Fruit fly (Drosophila melanogaster): Measurements from ENCODE around the gene Culd.

Gene Culd

DNA sequence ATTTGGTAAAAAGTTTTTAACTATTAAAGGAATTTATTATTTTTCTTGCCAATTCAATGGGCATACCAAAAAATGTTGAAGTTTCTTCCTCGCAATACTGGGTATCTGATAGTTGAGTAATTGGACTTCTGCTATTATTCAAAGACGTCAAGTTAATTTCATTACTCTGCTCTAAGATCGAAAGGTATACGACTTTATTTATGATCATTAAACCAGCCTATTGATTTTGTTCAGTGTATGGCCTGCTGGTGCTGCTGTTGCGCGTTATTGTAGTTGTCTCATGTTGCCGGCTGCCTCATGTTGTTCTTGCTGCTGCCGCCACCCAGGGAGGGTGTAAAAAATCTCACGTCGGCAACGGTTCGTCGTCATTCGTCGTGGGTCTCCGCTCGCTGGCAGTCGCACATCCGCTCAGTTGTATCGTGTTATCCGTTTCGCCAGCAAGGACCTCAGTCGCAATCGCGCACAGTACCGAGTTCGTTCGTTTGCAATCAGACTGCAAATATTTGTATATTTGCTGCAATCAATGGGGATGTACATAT lies 39.6 kb upstream of the Culd start, which contains the start of gene CG7120 (continued):
- TF ChIP-seq nerfin-2 (GFP tag; IDR thresholded peaks at IDR 0.05; ENCODE audit: partially characterized antibody) (peak; percentile 25), bsh (GFP tag; optimal IDR thresholded peaks at IDR 0.05) (peak in 1 of 2 experiments; percentile 66), Hr39 (optimal IDR thresholded peaks at IDR 0.05) (no peak), CG1832 (GFP tag; optimal IDR thresholded peaks at IDR 0.05) (no peak), repo (GFP tag; optimal IDR thresholded peaks at IDR 0.05) (peak; percentile 6), CG8290 (GFP tag; optimal IDR thresholded peaks at IDR 0.05) (no peak), CG8290 (tag; optimal IDR thresholded peaks at IDR 0.05) (peak in 1 of 2 experiments; percentile 51), Opbp (GFP tag; IDR thresholded peaks at IDR 0.05; ENCODE audit: partially characterized antibody) (peak; percentile 6; the same call in 1 of the 3 replicates), CG5180 (GFP tag; optimal IDR thresholded peaks at IDR 0.05) (peak; percentile 15), Meics (GFP tag; optimal IDR thresholded peaks at IDR 0.05) (peak; percentile 50), CG33557 (GFP tag; optimal IDR thresholded peaks at IDR 0.05) (peak; percentile 33), NC2α (GFP tag; optimal IDR thresholded peaks at IDR 0.05) (peak; percentile 24), ci (GFP tag; IDR thresholded peaks at IDR 0.05) (peak; percentile 61; the same call in 1 of the 3 replicates), CG16815 (GFP tag; optimal IDR thresholded peaks at IDR 0.05) (peak; percentile 32), eve (GFP tag; optimal IDR thresholded peaks at IDR 0.05) (no peak), sim (GFP tag; IDR thresholded peaks at IDR 0.05) (peak; percentile 32; the same call in 1 of the 2 replicates), CG4424 (GFP tag; optimal IDR thresholded peaks at IDR 0.05) (peak; percentile 55), CG10959 (GFP tag; IDR thresholded peaks at IDR 0.05) (no peak), nerfin-1 (tag; optimal IDR thresholded peaks at IDR 0.05) (peak; percentile 65), CG2120 (GFP tag; optimal IDR thresholded peaks at IDR 0.05) (peak; percentile 58), Rfx (GFP tag; IDR thresholded peaks at IDR 0.05) (peak; percentile 24; the same call in 1 of the 2 replicates), Dll (GFP tag; IDR thresholded peaks at IDR 0.05; ENCODE audit: partially characterized antibody) (no peak), slou (GFP tag; optimal IDR thresholded peaks at IDR 0.05) (no peak), caup (GFP tag; optimal IDR thresholded peaks at IDR 0.05; ENCODE audit: severe bottlenecking) (peak; percentile 26), Antp (GFP tag; optimal IDR thresholded peaks at IDR 0.05) (peak; percentile 37), ara (GFP tag; IDR thresholded peaks at IDR 0.05) (peak; percentile 43), HHEX (GFP tag; optimal IDR thresholded peaks at IDR 0.05) (peak; percentile 1), PHDP (tag; optimal IDR thresholded peaks at IDR 0.05) (peak; percentile 55), Bteb2 (GFP tag; optimal IDR thresholded peaks at IDR 0.05) (peak; percentile 49), CG7556 (GFP tag; optimal IDR thresholded peaks at IDR 0.05) (peak; percentile 49), NfI (GFP tag; optimal IDR thresholded peaks at IDR 0.05) (peak; percentile 45), CG12659 (GFP tag; optimal IDR thresholded peaks at IDR 0.05) (peak; percentile 16), CG12219 (GFP tag; optimal IDR thresholded peaks at IDR 0.05) (peak; percentile 31), row (GFP tag; IDR thresholded peaks at IDR 0.05) (peak; percentile 54), CG7987 (GFP tag; optimal IDR thresholded peaks at IDR 0.05) (no peak), sc (optimal IDR thresholded peaks at IDR 0.05) (no peak), sc (GFP tag; optimal IDR thresholded peaks at IDR 0.05) (peak; percentile 39), CG42726 (GFP tag; IDR thresholded peaks at IDR 0.05; ENCODE audit: partially characterized antibody) (no peak), CG9727 (GFP tag; optimal IDR thresholded peaks at IDR 0.05) (peak; percentile 32), MTF-1 (GFP tag; optimal IDR thresholded peaks at IDR 0.05; ENCODE audit: borderline replicate concordance) (peak; percentile 18), CG10366 (GFP tag; IDR thresholded peaks at IDR 0.05) (peak; percentile 16; the same call in 1 of the 2 replicates), Ssrp (tag; optimal IDR thresholded peaks at IDR 0.05) (peak; percentile 50), CoRest (tag; optimal IDR thresholded peaks at IDR 0.05) (peak; percentile 44), Sox100B (GFP tag; optimal IDR thresholded peaks at IDR 0.05) (peak; percentile 55), CG10209 (GFP tag; optimal IDR thresholded peaks at IDR 0.05) (peak; percentile 52), NC2β (GFP tag; optimal IDR thresholded peaks at IDR 0.05) (peak; percentile 28), CG3838 (GFP tag; optimal IDR thresholded peaks at IDR 0.05) (no peak), az2 (GFP tag; optimal IDR thresholded peaks at IDR 0.05) (peak; percentile 65), mld (GFP tag; IDR thresholded peaks at IDR 0.05; ENCODE audit: partially characterized antibody) (no peak)

Data from whole organism, embryonic.